Fruit fly (Drosophila melanogaster) whole organism, embryonic: ENCODE data around the gene RpL10Ab.

ENCODE experiments used
- Bgb ChIP-seq: fragments of 200-800 bp; sonication (Bioruptor generic); IDR thresholded peaks from 2 replicates; pipeline ENCODE4 v1.3.6; 2022; ENCODE audit warnings: missing biosample characterization, missing genetic modification characterization; ENCODE audit not compliant: partially characterized antibody
- BtbVII ChIP-seq: fragments of 200-800 bp; sonication (Bioruptor generic); optimal IDR thresholded peaks from 3 replicates; lab custom pipeline; 2017; ENCODE audit warnings: missing biosample characterization, mild to moderate bottlenecking, missing genetic modification characterization
- CG1024 ChIP-seq: fragments of 200-800 bp; sonication (Bioruptor generic); IDR thresholded peaks from 2 replicates; pipeline ENCODE4 v1.3.6; 2022; ENCODE audit warnings: missing biosample characterization, missing genetic modification characterization
- CG10959 ChIP-seq: fragments of 200-800 bp; sonication (Bioruptor generic); IDR thresholded peaks from 2 replicates; pipeline ENCODE4 v1.3.6; 2022; ENCODE audit warnings: missing biosample characterization, missing genetic modification characterization
- CG11560 ChIP-seq: fragments of 200-800 bp; sonication (Bioruptor generic); IDR thresholded peaks from 3 replicates; pipeline ENCODE4 v1.3.6; 2022; ENCODE audit warnings: missing biosample characterization, missing genetic modification characterization
- CG11696 ChIP-seq: fragments of 200-800 bp; sonication (Bioruptor generic); IDR thresholded peaks from 2 replicates; pipeline ENCODE4 v1.3.6; 2022; ENCODE audit warnings: missing biosample characterization, missing genetic modification characterization
- CG14441 ChIP-seq: fragments of 200-800 bp; sonication (Bioruptor generic); IDR thresholded peaks from 2 replicates; pipeline ENCODE4 v1.3.6; 2022; ENCODE audit warnings: missing biosample characterization, missing genetic modification characterization
- CG14965 ChIP-seq: fragments of 200-800 bp; sonication (Bioruptor generic); optimal IDR thresholded peaks from 2 replicates; lab custom pipeline; 2016; ENCODE audit warnings: missing biosample characterization, missing genetic modification characterization, borderline replicate concordance
- CG15514 ChIP-seq: fragments of 200-800 bp; sonication (Bioruptor generic); optimal IDR thresholded peaks from 3 replicates; lab custom pipeline; 2017; ENCODE audit warnings: missing biosample characterization, missing genetic modification characterization, mild to moderate bottlenecking, moderate library complexity, missing genetic modification reagents
- CG1647 ChIP-seq: fragments of 200-800 bp; sonication (Bioruptor generic); optimal IDR thresholded peaks from 3 replicates; lab custom pipeline; 2016; ENCODE audit warnings: missing biosample characterization, missing genetic modification characterization
- CG17186 ChIP-seq: fragments of 200-800 bp; sonication (Bioruptor generic); optimal IDR thresholded peaks from 3 replicates; lab custom pipeline; 2017; ENCODE audit warnings: missing biosample characterization, missing genetic modification reagents, missing genetic modification characterization
- CG17328 ChIP-seq: fragments of 200-800 bp; sonication (Bioruptor generic); IDR thresholded peaks from 2 replicates; pipeline ENCODE4 v1.3.6; 2022; ENCODE audit warnings: missing biosample characterization, missing genetic modification characterization
- CG1792 ChIP-seq: fragments of 200-800 bp; sonication (Bioruptor generic); optimal IDR thresholded peaks from 2 replicates; lab custom pipeline; 2016; ENCODE audit warnings: missing biosample characterization, missing genetic modification characterization
- CG2875 ChIP-seq: fragments of 200-800 bp; sonication (Bioruptor generic); optimal IDR thresholded peaks from 2 replicates; lab custom pipeline; 2017; ENCODE audit warnings: missing biosample characterization, mild to moderate bottlenecking, missing genetic modification characterization, missing genetic modification reagents
- CG31365 ChIP-seq: fragments of 200-800 bp; sonication (Bioruptor generic); optimal IDR thresholded peaks from 2 replicates; lab custom pipeline; 2018; ENCODE audit warnings: missing biosample characterization, mild to moderate bottlenecking, missing genetic modification characterization
- CG33213 ChIP-seq: fragments of 200-800 bp; sonication (Bioruptor generic); optimal IDR thresholded peaks from 3 replicates; lab custom pipeline; 2016; ENCODE audit warnings: missing biosample characterization, missing genetic modification characterization
- CG6254 ChIP-seq: fragments of 200-800 bp; sonication (Bioruptor generic); optimal IDR thresholded peaks from 3 replicates; lab custom pipeline; 2017; ENCODE audit warnings: mild to moderate bottlenecking, missing biosample characterization, missing genetic modification reagents, missing genetic modification characterization
- CG7963 ChIP-seq: fragments of 200-800 bp; sonication (Bioruptor generic); IDR thresholded peaks from 3 replicates; pipeline ENCODE4 v1.3.6; 2022; ENCODE audit warnings: missing biosample characterization, missing genetic modification characterization; ENCODE audit not compliant: partially characterized antibody
- CG8924 ChIP-seq: fragments of 200-800 bp; optimal IDR thresholded peaks from 3 replicates; lab custom pipeline; 2019; ENCODE audit warnings: missing biosample characterization, mild to moderate bottlenecking, missing genetic modification characterization, moderate library complexity
- Deaf1 ChIP-seq: fragments of 200-800 bp; optimal IDR thresholded peaks from 3 replicates; lab custom pipeline; 2019; ENCODE audit warnings: missing biosample characterization, mild to moderate bottlenecking, missing genetic modification characterization, moderate library complexity
- Fer2 ChIP-seq: fragments of 200-800 bp; sonication (Bioruptor generic); optimal IDR thresholded peaks from 2 replicates; lab custom pipeline; 2018; ENCODE audit warnings: missing biosample characterization, mild to moderate bottlenecking, missing genetic modification characterization, moderate library complexity
- HLH4C ChIP-seq: fragments of 200-800 bp; sonication (Bioruptor generic); IDR thresholded peaks from 3 replicates; pipeline ENCODE4 v1.3.6; 2022; ENCODE audit warnings: missing biosample characterization, missing genetic modification characterization; ENCODE audit not compliant: partially characterized antibody
- HLHmδ ChIP-seq: fragments of 200-800 bp; sonication (Bioruptor generic); optimal IDR thresholded peaks from 2 replicates; lab custom pipeline; 2018; ENCODE audit warnings: missing biosample characterization, mild to moderate bottlenecking, missing genetic modification characterization, moderate library complexity
- Lim3 ChIP-seq: fragments of 200-800 bp; sonication (Bioruptor generic); IDR thresholded peaks from 2 replicates; pipeline ENCODE4 v1.3.6; 2022; ENCODE audit warnings: missing biosample characterization, missing genetic modification characterization
- Myb ChIP-seq: fragments of 200-800 bp; sonication (Bioruptor generic); optimal IDR thresholded peaks from 2 replicates; lab custom pipeline; 2016; ENCODE audit warnings: missing biosample characterization, missing genetic modification characterization
- Trl ChIP-seq, 3 experiments: fragments of >200 bp in 2 of 3; fragments of 200-800 bp in 1 of 3; sonication (Bioruptor generic) in 1 of 3; optimal IDR thresholded peaks; 2 replicates in 1 of 3; 3 replicates in 2 of 3; lab custom pipeline; 2016 to 2017; ENCODE audit warnings: missing biosample characterization in 1 of 3, missing genetic modification characterization in 1 of 3
- YL-1 ChIP-seq: fragments of 200-800 bp; sonication (Bioruptor generic); optimal IDR thresholded peaks from 3 replicates; lab custom pipeline; 2017; ENCODE audit warnings: missing biosample characterization, mild to moderate bottlenecking, missing genetic modification characterization
- btn ChIP-seq: fragments of 200-800 bp; sonication (Bioruptor generic); optimal IDR thresholded peaks from 2 replicates; lab custom pipeline; 2016; ENCODE audit warnings: missing biosample characterization, missing genetic modification characterization
- cato ChIP-seq: fragments of 200-800 bp; sonication (Bioruptor generic); optimal IDR thresholded peaks from 2 replicates; lab custom pipeline; 2016; ENCODE audit warnings: missing biosample characterization, missing genetic modification characterization, borderline replicate concordance
- chn ChIP-seq: fragments of 200-800 bp; sonication (Bioruptor generic); optimal IDR thresholded peaks from 2 replicates; lab custom pipeline; 2016; ENCODE audit warnings: missing biosample characterization, missing genetic modification characterization
- crc ChIP-seq: fragments of 200-800 bp; sonication (Bioruptor generic); optimal IDR thresholded peaks from 2 replicates; lab custom pipeline; 2016; ENCODE audit warnings: missing biosample characterization, missing genetic modification characterization
- dan ChIP-seq: fragments of 200-800 bp; sonication (Bioruptor generic); IDR thresholded peaks from 2 replicates; pipeline ENCODE4 v1.3.6; 2022; ENCODE audit warnings: missing biosample characterization, missing genetic modification characterization
- dati ChIP-seq: fragments of 200-800 bp; sonication (Bioruptor generic); IDR thresholded peaks from 2 replicates; pipeline ENCODE4 v1.3.6; 2022; ENCODE audit warnings: missing biosample characterization, missing genetic modification characterization
- dmrt99B ChIP-seq: fragments of 200-800 bp; sonication (Bioruptor generic); optimal IDR thresholded peaks from 2 replicates; lab custom pipeline; 2018; ENCODE audit warnings: missing biosample characterization, mild to moderate bottlenecking, missing genetic modification characterization, moderate library complexity
- esg ChIP-seq: fragments of 200-800 bp; sonication (Bioruptor generic); conservative IDR thresholded peaks from 2 replicates; pipeline ENCODE4 v1.3.6; 2022; ENCODE audit warnings: missing biosample characterization, missing genetic modification characterization
- fd64A ChIP-seq: fragments of 200-800 bp; sonication (Bioruptor generic); optimal IDR thresholded peaks from 3 replicates; lab custom pipeline; 2018; ENCODE audit warnings: missing biosample characterization, mild to moderate bottlenecking, missing genetic modification characterization
- gt ChIP-seq: fragments of 200-800 bp; sonication (Bioruptor generic); IDR thresholded peaks from 2 replicates; pipeline ENCODE4 v1.3.6; 2022; ENCODE audit warnings: missing biosample characterization, missing genetic modification characterization
- jumu ChIP-seq: fragments of 200-800 bp; sonication (Bioruptor generic); optimal IDR thresholded peaks from 3 replicates; lab custom pipeline; 2016; ENCODE audit warnings: missing biosample characterization, missing genetic modification characterization
- nerfin-2 ChIP-seq: fragments of 200-800 bp; sonication (Bioruptor generic); IDR thresholded peaks from 2 replicates; pipeline ENCODE4 v1.3.6; 2022; ENCODE audit warnings: missing biosample characterization, missing genetic modification characterization; ENCODE audit not compliant: partially characterized antibody
- onecut ChIP-seq: fragments of 200-800 bp; sonication (Bioruptor generic); IDR thresholded peaks from 2 replicates; pipeline ENCODE4 v1.3.6; 2022; ENCODE audit warnings: missing biosample characterization, missing genetic modification characterization
- otp ChIP-seq: fragments of 200-800 bp; sonication (Bioruptor generic); IDR thresholded peaks from 3 replicates; pipeline ENCODE4, ENCODE4 v1.3.6; 2022; ENCODE audit warnings: missing biosample characterization, missing genetic modification characterization
- pnt ChIP-seq: fragments of 200-800 bp; sonication (Bioruptor generic); optimal IDR thresholded peaks from 3 replicates; lab custom pipeline; 2016; ENCODE audit warnings: missing biosample characterization, missing genetic modification characterization
- seq ChIP-seq: fragments of 200-800 bp; sonication (Bioruptor generic); IDR thresholded peaks from 2 replicates; pipeline ENCODE4 v1.3.6; 2022; ENCODE audit warnings: missing biosample characterization, missing genetic modification characterization
- tin ChIP-seq: fragments of 200-800 bp; sonication (Bioruptor generic); optimal IDR thresholded peaks from 3 replicates; lab custom pipeline; 2016; ENCODE audit warnings: missing biosample characterization, missing genetic modification characterization
- tll ChIP-seq, 2 experiments: fragments of 200-800 bp in 1 of 2; fragments of >200 bp in 1 of 2; sonication (Bioruptor generic) in 1 of 2; optimal IDR thresholded peaks; 2 replicates each; lab custom pipeline; 2017 to 2019; ENCODE audit warnings: missing biosample characterization in 2 of 2, missing genetic modification characterization in 2 of 2, mild to moderate bottlenecking in 1 of 2, moderate library complexity in 1 of 2
- tna ChIP-seq: fragments of 200-800 bp; sonication (Bioruptor generic); IDR thresholded peaks from 2 replicates; pipeline ENCODE4 v1.3.6; 2022; ENCODE audit warnings: missing biosample characterization, missing genetic modification characterization; ENCODE audit not compliant: partially characterized antibody
- yki ChIP-seq: fragments of >200 bp; optimal IDR thresholded peaks from 3 replicates; lab custom pipeline; 2018
- zf30C ChIP-seq: fragments of 200-800 bp; sonication (Bioruptor generic); optimal IDR thresholded peaks from 3 replicates; lab custom pipeline; 2018; ENCODE audit warnings: missing biosample characterization, mild to moderate bottlenecking, missing genetic modification characterization

RpL10Ab gene

DNA sequence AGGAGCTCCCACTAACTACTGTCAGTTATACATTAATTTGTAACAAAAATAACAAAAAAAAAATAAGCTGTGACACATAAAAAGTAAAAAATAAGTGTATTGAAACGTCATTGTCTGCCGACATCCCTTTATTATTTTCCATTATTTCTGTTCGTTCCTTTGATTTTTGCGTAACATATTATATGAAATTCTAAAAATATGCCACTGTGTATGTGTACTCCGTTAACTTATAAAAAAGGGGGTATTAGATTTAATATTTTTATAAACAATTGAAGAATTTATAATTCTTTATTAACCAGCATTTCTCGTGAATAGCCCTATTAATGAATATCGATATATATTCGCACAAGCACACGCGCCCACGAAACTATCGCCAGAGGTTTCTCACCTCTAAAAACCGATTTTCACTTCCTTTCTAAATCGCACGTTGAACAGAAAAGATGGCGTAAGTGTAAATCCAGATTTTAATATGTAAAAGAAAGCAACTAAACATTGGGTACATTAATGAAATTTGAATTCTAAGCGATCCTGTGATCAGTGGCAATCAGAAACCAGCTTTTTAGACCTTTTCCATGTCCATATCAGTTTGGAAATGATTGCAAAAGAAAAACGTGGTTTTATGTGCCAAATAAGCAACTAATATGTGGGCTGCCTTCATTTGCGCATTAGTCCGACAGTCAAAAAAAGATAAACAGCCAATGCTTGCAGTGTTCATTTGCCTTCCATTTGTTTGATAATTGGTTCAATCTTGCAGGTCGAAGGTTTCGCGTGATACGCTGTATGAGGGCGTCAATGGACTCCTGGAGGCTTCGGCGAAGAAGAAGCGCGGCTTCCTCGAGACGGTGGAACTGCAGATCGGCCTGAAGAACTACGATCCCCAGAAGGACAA, at the start of gene RpL10Ab:
Gene RpL10Ab (plus strand): TSS at position 406 of the 889 bp plus-strand sequence.
- TF ChIP-seq HLH4C (peak; percentile 75), seq (no peak), zf30C (no peak), onecut (GFP tag; lab: Robert Waterston, UW) (peak; percentile 77), CG15514 (GFP tag; lab: Kevin White, UChicago) (peak; percentile 57), CG1792 (GFP tag; lab: Kevin White, UChicago) (no peak), HLHmδ (GFP tag; lab: Kevin White, UChicago) (peak; percentile 64), CG11696 (GFP tag; lab: Robert Waterston, UW) (no peak), BtbVII (GFP tag; lab: Kevin White, UChicago) (peak; percentile 68), chn (GFP tag; lab: Kevin White, UChicago) (no peak), esg (GFP tag; lab: Robert Waterston, UW) (peak; percentile 62), Fer2 (tag; lab: Kevin White, UChicago) (peak; percentile 7), CG17186 (GFP tag; lab: Kevin White, UChicago) (peak; percentile 45), otp (GFP tag; lab: Robert Waterston, UW) (peak; percentile 72; the same call in 2 of the 3 replicates), tin (peak; percentile 26), dati (GFP tag; lab: Robert Waterston, UW) (no peak; the same call in 1 of the 2 replicates), nerfin-2 (GFP tag; lab: Robert Waterston, UW) (peak; percentile 78), yki (lab: Kevin White, UChicago) (no peak), YL-1 (GFP tag; lab: Kevin White, UChicago) (peak; percentile 92), CG8924 (tag; lab: Kevin White, UChicago) (peak; percentile 76), dan (GFP tag; lab: Robert Waterston, UW) (0 out of 2 replicates have a peak, but pooled peaks have one; percentile 22), Trl (optimal IDR thresholded peaks at IDR 0.05; lab: Kevin White, UChicago) (no peak), Trl (GFP tag; optimal IDR thresholded peaks at IDR 0.05; lab: Kevin White, UChicago) (peak; percentile 54), CG1647 (GFP tag; lab: Kevin White, UChicago) (peak; percentile 17), CG1024 (GFP tag; lab: Robert Waterston, UW) (peak; percentile 60; the same call in 1 of the 2 replicates), CG14965 (GFP tag; lab: Kevin White, UChicago) (no peak), Deaf1 (tag; lab: Kevin White, UChicago) (no peak), gt (no peak), CG33213 (GFP tag; lab: Kevin White, UChicago) (peak; percentile 33), Bgb (peak; percentile 92), crc (GFP tag; lab: Kevin White, UChicago) (no peak), dmrt99B (tag; lab: Kevin White, UChicago) (peak; percentile 70), cato (GFP tag; lab: Kevin White, UChicago) (peak; percentile 15), CG31365 (peak; percentile 45), btn (GFP tag; lab: Kevin White, UChicago) (no peak), tll (GFP tag; optimal IDR thresholded peaks at IDR 0.05; lab: Kevin White, UChicago) (no peak), fd64A (GFP tag; lab: Kevin White, UChicago) (peak; percentile 38), CG11560 (tag; lab: Robert Waterston, UW) (peak; percentile 61; the same call in 1 of the 3 replicates), CG7963 (GFP tag; lab: Robert Waterston, UW) (peak; percentile 88), jumu (GFP tag; lab: Kevin White, UChicago) (no peak), CG17328 (GFP tag; lab: Robert Waterston, UW) (peak; percentile 71), CG14441 (GFP tag; lab: Robert Waterston, UW) (peak; percentile 59), pnt (GFP tag; lab: Kevin White, UChicago) (no peak), tna (peak; percentile 72), CG6254 (GFP tag; lab: Kevin White, UChicago) (no peak), Myb (GFP tag; lab: Kevin White, UChicago) (no peak), Lim3 (GFP tag; lab: Robert Waterston, UW) (no peak), CG2875 (peak; percentile 39), CG10959 (GFP tag; lab: Robert Waterston, UW) (no peak; the same call in none of the 2 replicates)
